Worm (Caenorhabditis elegans): ENCODE measurements around the gene gpd-1.
A peak's percentile ranks its signal among the peaks of the same experiment; 100 is the strongest.

The gpd-1 gene

DNA sequence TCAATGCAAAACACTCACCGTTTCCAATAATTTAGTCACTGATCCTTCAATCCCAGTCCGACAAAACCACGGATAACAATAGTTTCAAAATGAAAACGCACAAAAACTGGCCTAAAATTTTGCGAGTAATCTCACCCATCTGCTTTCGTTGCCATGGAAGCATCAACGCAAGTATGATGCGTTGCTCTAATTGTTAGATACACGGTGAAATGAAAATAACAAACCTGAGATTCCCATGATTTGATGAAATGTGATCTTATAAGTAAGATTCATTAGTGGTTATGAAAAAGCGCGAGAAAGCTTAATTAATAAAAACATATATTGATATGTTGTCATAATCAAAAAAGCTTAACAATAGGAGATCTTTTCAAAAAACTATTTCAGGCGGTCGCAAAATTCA lies 26.7 kb upstream of the gpd-1 start, which contains the start of gene ceh-57:
Gene ceh-57 (minus strand): TSS at position 95 of the 400 bp plus-strand sequence.
- no peak for TF ChIP-seq ces-1 (GFP tag; optimal IDR thresholded peaks at IDR 0.05)
- no peak for TF ChIP-seq ceh-20 (GFP tag; IDR thresholded peaks at IDR 0.05)

DNA sequence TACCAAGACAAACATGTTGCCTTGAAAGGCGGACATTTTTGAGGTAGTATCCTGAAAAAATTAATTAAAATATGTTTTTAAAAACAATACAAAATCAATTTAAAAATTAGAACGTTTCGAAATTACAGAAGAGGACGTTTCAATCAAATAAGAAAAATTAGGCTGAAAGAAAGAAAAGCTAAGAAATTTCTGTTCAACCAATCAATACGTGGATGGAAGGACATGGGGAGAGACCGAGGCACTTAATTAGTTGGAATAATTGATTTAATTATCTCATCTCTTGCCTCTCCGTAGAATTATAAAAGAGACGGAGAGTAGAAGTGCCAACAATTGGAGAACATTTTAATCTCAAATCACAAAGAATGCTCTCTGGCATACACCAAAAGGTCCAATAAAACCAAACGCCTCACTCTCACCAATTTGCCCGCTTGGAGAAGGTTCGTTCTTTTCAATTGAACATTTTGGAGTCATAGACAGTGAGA lies 24.3 kb upstream of the gpd-1 start, which contains the start of gene ceh-58:
Gene ceh-58 (minus strand): TSS at position 51 of the 482 bp plus-strand sequence.
- TF ChIP-seq mep-1 (tag; optimal IDR thresholded peaks at IDR 0.05) (no peak), Y48G9A.11 (GFP tag; IDR thresholded peaks at IDR 0.05) (no peak), ceh-62 (tag; optimal IDR thresholded peaks at IDR 0.05) (no peak), lin-1 (GFP tag; IDR thresholded peaks at IDR 0.05) (no peak), daf-19 (GFP tag; conservative IDR thresholded peaks at IDR 0.05) (no peak)

ce11 chrII:10370826-10371225 lies 23.1 kb upstream of the gpd-1 start:
- TF ChIP-seq nhr-237 (tag; optimal IDR thresholded peaks at IDR 0.05) (no peak), unc-62 (GFP tag; optimal IDR thresholded peaks at IDR 0.05 in 1 of 2) (peak in 1 of 2 experiments; percentile 60), unc-62 (tag; optimal IDR thresholded peaks at IDR 0.05) (no peak)

DNA sequence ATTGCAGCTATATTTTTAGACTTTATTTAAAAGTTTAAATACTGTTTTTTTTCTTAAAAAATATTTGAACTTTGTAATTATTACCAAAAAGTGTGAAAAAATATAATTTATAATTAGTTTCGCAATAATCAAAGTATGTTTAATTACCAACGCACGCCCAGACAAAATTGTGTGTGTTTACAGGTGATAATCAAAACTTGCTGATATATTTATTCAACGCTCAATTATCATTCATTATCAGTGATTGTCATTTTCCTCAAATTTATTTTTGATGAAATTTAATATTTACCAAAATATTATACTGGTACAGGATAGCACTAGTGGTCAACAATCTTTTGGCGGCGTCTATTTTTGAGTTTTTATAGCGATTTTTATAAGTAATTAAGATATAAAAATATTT lies 20.9 kb upstream of the gpd-1 start:
- TF ChIP-seq egl-27 (tag; optimal IDR thresholded peaks at IDR 0.05), result no peak
- TF ChIP-seq dve-1 (tag; optimal IDR thresholded peaks at IDR 0.05; ENCODE audit: insufficient read depth), result peak; percentile 31
- no peak for TF ChIP-seq ceh-44 (GFP tag; IDR thresholded peaks at IDR 0.05)
- TF ChIP-seq D1046.2 (GFP tag; IDR thresholded peaks at IDR 0.05), result no peak
- TF ChIP-seq hlh-30 (tag; optimal IDR thresholded peaks at IDR 0.05; ENCODE audit: insufficient read depth), result no peak
- no peak for TF ChIP-seq pqm-1 (tag; optimal IDR thresholded peaks at IDR 0.05)
- TF ChIP-seq ceh-32 (tag; optimal IDR thresholded peaks at IDR 0.05; ENCODE audit: poor library complexity), result no peak
- no peak for TF ChIP-seq daf-16 (GFP tag; optimal IDR thresholded peaks at IDR 0.05)
- TF ChIP-seq daf-16 (tag; optimal IDR thresholded peaks at IDR 0.05), result peak; percentile 99
- TF ChIP-seq aha-1 (tag), result peak; percentile 51
- TF ChIP-seq snpc-4 (tag; optimal IDR thresholded peaks at IDR 0.05), result no peak
- TF ChIP-seq F10B5.3 (tag; optimal IDR thresholded peaks at IDR 0.05), result no peak
- TF ChIP-seq daf-19 (GFP tag; conservative IDR thresholded peaks at IDR 0.05), result no peak
- no peak for TF ChIP-seq pha-4 (GFP tag; IDR thresholded peaks at IDR 0.05)
- no peak for TF ChIP-seq pha-4 (tag; optimal IDR thresholded peaks at IDR 0.05)
- no peak for TF ChIP-seq ztf-11 (tag; optimal IDR thresholded peaks at IDR 0.05)
- peak; percentile 4 for TF ChIP-seq hlh-11 (tag; optimal IDR thresholded peaks at IDR 0.05)
- TF ChIP-seq R02D3.7 (tag; optimal IDR thresholded peaks at IDR 0.05), result no peak
- peak; percentile 39; the same call in 1 of the 2 replicates for TF ChIP-seq php-3 (GFP tag; IDR thresholded peaks at IDR 0.05)
- TF ChIP-seq tra-1 (GFP tag; IDR thresholded peaks at IDR 0.05), result no peak

DNA sequence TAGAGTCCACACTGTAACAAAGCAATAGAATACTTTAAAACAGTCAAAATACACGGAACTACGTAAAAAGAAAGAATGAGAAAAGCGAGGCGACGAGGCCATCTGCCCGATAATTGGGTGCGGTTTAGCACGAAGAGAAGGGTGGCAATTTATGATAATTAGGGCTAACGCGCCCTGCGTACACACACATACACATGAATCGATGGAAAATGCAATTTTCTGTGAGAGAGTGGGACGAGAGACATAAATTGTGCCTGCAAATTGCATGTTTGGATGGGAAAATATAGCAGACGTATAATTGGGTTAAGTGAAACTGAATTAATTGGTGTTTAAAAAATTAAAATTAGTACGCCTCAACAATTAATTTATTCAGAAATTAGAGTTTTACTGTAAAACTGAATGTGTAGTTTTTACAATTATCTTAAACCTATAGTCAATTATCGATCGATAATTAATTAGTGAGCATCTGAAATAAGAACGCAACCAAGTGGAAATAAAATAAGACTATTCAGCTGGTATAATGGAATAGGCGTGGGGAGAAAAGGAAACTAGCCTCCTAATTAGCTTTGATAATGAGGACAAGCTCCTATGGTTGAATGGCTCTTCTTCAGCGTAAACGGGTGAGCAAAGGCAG lies 20.3 kb upstream of the gpd-1 start:
- TF ChIP-seq ceh-20 (GFP tag; IDR thresholded peaks at IDR 0.05) (no peak), aha-1 (tag) (peak; percentile 79), set-16 (GFP tag; IDR thresholded peaks at IDR 0.05) (no peak), mep-1 (tag; optimal IDR thresholded peaks at IDR 0.05) (peak; percentile 30), unc-130 (GFP tag; optimal IDR thresholded peaks at IDR 0.05) (no peak), D1046.2 (GFP tag; IDR thresholded peaks at IDR 0.05) (no peak), rbr-2 (tag; optimal IDR thresholded peaks at IDR 0.05) (peak; percentile 7), madf-5 (GFP tag; IDR thresholded peaks at IDR 0.05) (no peak)

Measured in whole organism, L4 larva.